Worm (Caenorhabditis elegans): ENCODE data around the gene mans-3.

Gene mans-3

DNA sequence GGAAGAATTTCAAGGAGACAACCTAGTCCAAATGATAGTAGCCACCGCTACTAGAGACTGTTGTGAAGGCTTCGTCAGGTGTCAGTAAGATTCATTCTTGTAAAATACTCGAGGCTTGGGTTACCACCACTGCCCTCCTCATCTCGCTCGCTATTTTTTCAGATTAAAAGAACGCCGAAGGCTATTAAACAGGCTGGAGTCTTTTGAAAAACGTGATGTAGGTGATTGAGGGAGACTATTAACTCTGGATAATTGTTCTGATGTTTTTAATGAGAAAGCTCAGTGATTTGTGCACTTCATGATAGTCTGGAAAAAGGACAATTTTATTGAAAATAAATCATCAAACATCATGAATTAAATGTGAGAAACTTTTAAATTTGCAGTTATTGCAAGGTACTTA is 23.8 kb downstream of the mans-3 start, which contains the start of gene zig-6:
zig-6 (minus strand) TSS at position 101 of the 400 bp plus-strand sequence.
- TF ChIP-seq unc-39 (tag; optimal IDR thresholded peaks at IDR 0.05) (no peak), egl-5 (tag; optimal IDR thresholded peaks at IDR 0.05) (peak; percentile 75), unc-62 (GFP tag; optimal IDR thresholded peaks at IDR 0.05) (no peak)

DNA sequence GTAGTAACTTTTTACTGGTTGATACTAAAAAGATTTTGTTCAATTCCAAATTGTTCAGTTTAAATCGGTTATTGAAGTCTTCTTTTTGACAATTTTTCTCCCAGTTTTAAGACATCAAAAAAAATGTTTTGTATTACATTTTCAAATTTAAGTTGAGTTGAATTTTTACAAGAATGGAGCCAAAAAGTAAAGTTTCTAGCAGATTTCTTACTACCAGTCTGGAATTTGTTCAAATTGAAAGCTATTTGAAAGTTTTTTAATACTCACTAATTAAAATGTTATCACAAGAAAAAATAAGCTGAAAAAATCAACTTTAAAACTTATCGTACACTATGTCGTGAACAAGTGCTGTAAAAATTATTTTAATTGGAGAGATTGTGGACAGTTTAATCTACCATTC is 24.9 kb downstream of the mans-3 start:
- TF ChIP-seq nhr-11 (tag; optimal IDR thresholded peaks at IDR 0.05), result no peak

DNA sequence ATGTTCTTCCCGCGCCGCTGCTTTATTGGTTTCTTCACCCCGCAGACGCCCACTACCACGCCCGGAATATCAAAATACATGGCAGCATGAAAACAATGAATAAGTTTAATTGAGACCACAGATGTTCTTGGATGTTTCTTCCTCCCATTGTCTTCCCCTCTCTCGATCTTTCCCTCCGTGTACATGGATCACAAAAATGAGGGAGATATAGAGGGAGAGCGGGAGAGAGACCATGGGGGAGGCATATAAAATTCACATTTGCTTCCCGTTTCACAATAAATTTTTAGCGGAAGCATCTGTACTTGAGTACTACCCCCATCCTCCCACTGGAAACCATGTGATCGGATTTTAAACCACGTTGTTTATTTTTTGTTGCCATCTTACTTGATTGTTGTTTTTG is 28.2 kb downstream of the mans-3 start:
- TF ChIP-seq egl-27 (tag; optimal IDR thresholded peaks at IDR 0.05), result no peak
- no peak for TF ChIP-seq mml-1 (tag; optimal IDR thresholded peaks at IDR 0.05)
- no peak for TF ChIP-seq nhr-77 (tag; optimal IDR thresholded peaks at IDR 0.05)
- no peak for TF ChIP-seq nhr-23 (tag; optimal IDR thresholded peaks at IDR 0.05)
- TF ChIP-seq lsy-12 (tag; optimal IDR thresholded peaks at IDR 0.05), result no peak
- no peak for TF ChIP-seq fos-1 (tag; optimal IDR thresholded peaks at IDR 0.05)
- TF ChIP-seq nhr-43 (tag; optimal IDR thresholded peaks at IDR 0.05; ENCODE audit: poor library complexity, severe bottlenecking), result no peak
- TF ChIP-seq skn-1 (tag; optimal IDR thresholded peaks at IDR 0.05), result no peak
- no peak for TF ChIP-seq egl-5 (tag; optimal IDR thresholded peaks at IDR 0.05)
- no peak for TF ChIP-seq unc-39 (tag; optimal IDR thresholded peaks at IDR 0.05)
- no peak for TF ChIP-seq nhr-28 (tag; optimal IDR thresholded peaks at IDR 0.05)
- TF ChIP-seq daf-12 (tag; optimal IDR thresholded peaks at IDR 0.05), result no peak
- TF ChIP-seq nhr-67 (tag; optimal IDR thresholded peaks at IDR 0.05), result no peak
- TF ChIP-seq ZK546.5 (tag; optimal IDR thresholded peaks at IDR 0.05), result no peak
- TF ChIP-seq lin-39 (tag; optimal IDR thresholded peaks at IDR 0.05), result no peak
- no peak for TF ChIP-seq lin-15B (tag; optimal IDR thresholded peaks at IDR 0.05)
- no peak for TF ChIP-seq ceh-16 (tag; optimal IDR thresholded peaks at IDR 0.05)
- TF ChIP-seq ceh-82 (tag; optimal IDR thresholded peaks at IDR 0.05), result no peak
- no peak for TF ChIP-seq nfya-1 (tag; optimal IDR thresholded peaks at IDR 0.05; ENCODE audit: insufficient read depth)
- no peak for TF ChIP-seq jun-1 (tag; optimal IDR thresholded peaks at IDR 0.05)

DNA sequence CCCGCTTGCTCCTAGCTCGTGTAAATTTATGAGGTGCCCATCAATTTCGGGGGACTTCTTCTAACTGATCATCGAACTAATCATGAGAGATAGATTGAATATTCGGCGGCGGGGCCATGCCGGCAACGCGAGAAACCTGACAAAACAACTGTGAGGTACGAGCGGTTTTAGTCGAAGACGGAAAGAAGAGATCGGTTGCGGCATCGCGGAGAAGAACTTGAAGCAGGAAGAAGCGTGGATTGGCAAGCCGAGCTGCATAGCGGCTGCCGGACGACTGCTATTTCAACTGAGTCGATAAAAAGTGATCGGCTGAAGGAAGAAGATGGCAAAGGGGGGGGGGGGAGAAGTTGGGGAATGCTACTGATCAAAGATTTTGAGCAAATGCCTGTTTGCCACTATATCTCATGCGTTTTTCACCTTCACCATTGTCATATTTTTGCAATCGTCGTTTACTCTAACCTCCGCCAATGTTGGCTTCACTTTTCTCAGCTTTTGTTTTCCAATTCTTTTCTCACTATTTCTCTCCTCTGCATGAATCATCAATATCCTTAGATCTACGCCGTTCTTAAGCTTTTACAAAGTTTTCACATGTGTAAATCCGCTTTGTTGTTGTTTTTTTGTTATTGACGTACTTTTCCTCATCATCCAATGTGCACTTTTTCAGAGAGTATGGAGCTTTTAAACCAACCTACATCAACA is 30.4 kb downstream of the mans-3 start, which contains the start of gene pqn-62:
pqn-62 (plus strand) TSS at position 649 of the 699 bp plus-strand sequence.
- TF ChIP-seq elt-1 (tag; optimal IDR thresholded peaks at IDR 0.05) (no peak), nhr-77 (tag; optimal IDR thresholded peaks at IDR 0.05) (no peak), nhr-76 (tag; optimal IDR thresholded peaks at IDR 0.05) (no peak), pha-4 (tag; optimal IDR thresholded peaks at IDR 0.05) (no peak), elt-3 (tag; optimal IDR thresholded peaks at IDR 0.05) (no peak), mdl-1 (tag; optimal IDR thresholded peaks at IDR 0.05) (no peak), fkh-2 (tag; optimal IDR thresholded peaks at IDR 0.05) (no peak)

DNA sequence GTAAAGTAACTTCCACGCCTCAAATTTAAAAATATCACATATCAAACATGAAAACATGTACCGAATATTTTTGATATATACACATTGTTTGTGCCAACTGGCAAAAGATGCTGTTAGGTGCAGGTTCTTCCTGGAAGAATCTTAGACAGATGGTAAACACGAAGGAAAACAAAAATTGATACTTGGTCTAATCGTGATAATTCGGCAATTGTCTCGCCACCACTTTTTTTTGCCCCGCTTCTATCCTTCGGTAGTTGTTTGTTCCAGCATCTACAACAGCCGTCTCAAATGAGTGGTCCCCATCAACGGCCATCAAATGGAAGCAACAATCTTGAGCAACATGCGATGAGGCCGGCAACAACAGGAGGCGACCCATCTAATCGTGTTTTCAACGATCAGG is 32.2 kb downstream of the mans-3 start:
- no peak for TF ChIP-seq tbx-2 (tag; optimal IDR thresholded peaks at IDR 0.05)
- TF ChIP-seq ZK546.5 (tag; optimal IDR thresholded peaks at IDR 0.05), result no peak
- TF ChIP-seq nhr-237 (tag; optimal IDR thresholded peaks at IDR 0.05), result no peak
- TF ChIP-seq snpc-4 (tag; optimal IDR thresholded peaks at IDR 0.05), result no peak
- TF ChIP-seq unc-39 (tag; optimal IDR thresholded peaks at IDR 0.05), result no peak
- TF ChIP-seq nhr-67 (tag; optimal IDR thresholded peaks at IDR 0.05), result no peak
- TF ChIP-seq R02D3.7 (tag; optimal IDR thresholded peaks at IDR 0.05), result no peak
- TF ChIP-seq hmg-11 (tag; optimal IDR thresholded peaks at IDR 0.05), result no peak
- TF ChIP-seq sea-2 (GFP tag; optimal IDR thresholded peaks at IDR 0.05), result no peak
- TF ChIP-seq nhr-28 (tag; optimal IDR thresholded peaks at IDR 0.05), result no peak
- no peak for TF ChIP-seq ama-1 (optimal IDR thresholded peaks at IDR 0.05)
- no peak for TF ChIP-seq nhr-77 (tag; optimal IDR thresholded peaks at IDR 0.05)
- TF ChIP-seq egl-27 (tag; optimal IDR thresholded peaks at IDR 0.05), result no peak
- no peak for TF ChIP-seq nhr-11 (tag; optimal IDR thresholded peaks at IDR 0.05)
- TF ChIP-seq elt-3 (tag; optimal IDR thresholded peaks at IDR 0.05), result no peak
- no peak for TF ChIP-seq elt-1 (tag; optimal IDR thresholded peaks at IDR 0.05)
- TF ChIP-seq nhr-76 (tag; optimal IDR thresholded peaks at IDR 0.05), result no peak
- TF ChIP-seq nfya-1 (tag; optimal IDR thresholded peaks at IDR 0.05; ENCODE audit: insufficient read depth), result no peak
- TF ChIP-seq fkh-2 (tag; optimal IDR thresholded peaks at IDR 0.05), result no peak
